Worm (Caenorhabditis elegans) whole organism, L1 larva: Measurements from ENCODE around the gene D1054.5.

Experiments used
- nhr-12 ChIP-seq: sonication (generic microtip); optimal IDR thresholded peaks from 2 replicates; lab custom pipeline; 2017; ENCODE audit warnings: missing biosample characterization, missing genetic modification characterization
- nhr-90 ChIP-seq: sonication (generic microtip); optimal IDR thresholded peaks from 2 replicates; lab custom pipeline; 2016; ENCODE audit warnings: mild to moderate bottlenecking, missing genetic modification characterization, missing compliant biosample characterization; ENCODE audit not compliant: poor library complexity
- xbp-1 ChIP-seq: sonication (generic microtip); optimal IDR thresholded peaks from 2 replicates; lab custom pipeline; 2016; ENCODE audit warnings: missing genetic modification characterization, missing compliant biosample characterization

DNA sequence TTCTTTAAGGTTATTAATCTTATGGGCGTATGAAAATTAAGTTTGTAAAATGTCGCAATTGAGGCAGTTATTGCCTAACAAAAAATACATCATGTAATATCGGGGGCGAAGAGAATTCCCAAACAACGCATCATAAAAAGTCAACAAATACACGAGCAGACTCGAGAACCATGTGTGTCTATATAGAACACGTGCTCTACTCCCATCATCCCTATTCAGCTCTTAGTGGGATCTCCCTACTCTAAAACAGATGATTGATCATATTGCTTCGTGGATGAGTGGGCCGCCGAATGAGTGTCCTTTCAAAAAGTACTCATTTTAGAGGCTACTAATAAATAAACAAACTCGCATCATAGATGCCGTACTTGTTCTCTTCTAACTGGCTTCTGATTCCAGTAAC lies 51.9 kb downstream of the D1054.5 start:
- TF ChIP-seq xbp-1 (tag; lab: Kevin White, UChicago): no peak
- no peak for TF ChIP-seq nhr-12 (tag; lab: Kevin White, UChicago)
- no peak for TF ChIP-seq nhr-90
